Worm (Caenorhabditis elegans): ENCODE data around the gene mltn-5.

DNA sequence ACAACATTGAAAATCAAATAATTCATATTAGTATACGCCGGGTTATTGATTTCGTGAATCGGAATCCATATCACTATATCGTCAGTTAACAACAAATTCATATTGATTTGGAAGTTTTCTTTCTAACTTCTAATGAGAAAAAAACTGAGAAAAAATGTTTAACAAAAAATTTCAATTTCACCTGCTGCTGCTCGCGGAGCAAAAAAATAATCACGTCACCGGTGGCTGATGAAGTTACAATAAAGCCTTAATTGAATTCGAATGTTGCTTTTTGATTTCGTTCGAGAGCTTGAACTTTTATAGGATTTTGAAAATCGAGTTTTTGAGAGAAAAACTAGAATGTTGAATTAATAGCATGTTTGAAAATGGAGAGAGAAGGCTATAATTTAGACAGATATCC is 44.0 kb downstream of the mltn-5 start, which contains the start of gene sre-43:
- TF ChIP-seq ama-1 (optimal IDR thresholded peaks at IDR 0.05) (no peak), sea-1 (GFP tag; conservative IDR thresholded peaks at IDR 0.05) (no peak), B0310.2 (tag; optimal IDR thresholded peaks at IDR 0.05) (no peak), F13C5.2 (tag; optimal IDR thresholded peaks at IDR 0.05) (no peak), flt-1 (GFP tag; IDR thresholded peaks at IDR 0.05) (no peak), aly-1 (tag; optimal IDR thresholded peaks at IDR 0.05) (no peak), tbx-11 (GFP tag; IDR thresholded peaks at IDR 0.05) (no peak), pes-1 (GFP tag; IDR thresholded peaks at IDR 0.05) (no peak), scrt-1 (GFP tag; IDR thresholded peaks at IDR 0.05) (no peak), tbx-37 (GFP tag; conservative IDR thresholded peaks at IDR 0.05) (no peak)
